Worm (Caenorhabditis elegans): ENCODE results near the gene F32D8.8.

F32D8.8 gene

DNA sequence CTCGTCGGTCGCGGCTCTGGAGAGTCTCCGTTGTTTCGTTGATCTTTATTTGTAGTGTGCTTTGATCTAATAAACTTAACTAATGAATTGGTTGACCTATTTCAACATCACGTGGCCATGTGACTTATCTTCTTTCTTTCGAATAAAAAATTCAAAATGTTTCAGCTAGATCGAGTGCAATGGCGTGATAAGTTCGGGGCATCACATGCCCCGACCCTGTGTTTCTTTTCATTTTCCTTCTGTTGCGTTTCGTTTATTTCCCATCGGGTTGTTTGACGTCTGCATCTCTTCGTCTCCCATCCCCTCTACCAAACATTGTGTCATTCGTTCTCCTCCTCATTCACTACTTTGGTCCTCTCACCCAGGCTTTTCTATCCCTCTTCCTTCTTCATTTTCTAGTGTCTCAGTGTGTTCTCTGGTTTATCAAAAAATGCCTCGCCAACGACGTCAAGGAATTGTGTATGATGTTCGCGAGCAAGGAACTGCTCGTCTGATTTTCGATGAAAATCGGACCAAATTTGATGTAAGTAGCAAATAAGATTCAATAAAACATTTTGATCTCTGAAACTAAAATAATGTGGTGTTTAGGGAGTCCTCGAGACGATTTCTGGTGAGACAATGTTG lies 49.2 kb upstream of the F32D8.8 start, which contains the start of gene F17C11.4 (continued):
- peak; percentile 19 for TF ChIP-seq nfya-1 (tag; optimal IDR thresholded peaks at IDR 0.05)

DNA sequence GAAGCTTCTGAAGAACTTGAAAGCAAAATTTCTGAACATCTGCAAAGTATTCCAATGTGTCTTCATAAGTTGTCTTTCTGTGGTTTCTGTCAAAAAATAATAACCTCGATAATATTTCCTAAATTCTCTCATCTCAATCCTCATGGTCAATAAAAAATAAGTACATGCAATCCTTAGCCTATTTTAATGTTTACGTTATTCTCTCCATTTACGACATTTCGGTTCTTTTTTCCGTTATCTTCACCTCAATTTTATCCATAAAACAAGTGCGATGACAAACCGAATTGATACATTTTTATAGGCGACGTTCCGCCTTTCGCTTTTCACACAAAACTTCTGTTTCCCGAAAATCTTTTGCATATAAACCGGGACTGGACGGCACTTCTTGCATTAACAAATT lies 46.9 kb upstream of the F32D8.8 start, which contains the start of gene col-153:
Gene col-153, plus strand, starts transcription at position 301 of the 400 bp plus-strand sequence.
- no peak for TF ChIP-seq ttx-3 (tag; optimal IDR thresholded peaks at IDR 0.05)
- no peak for TF ChIP-seq ceh-34 (tag; optimal IDR thresholded peaks at IDR 0.05)
- TF ChIP-seq nhr-232 (tag; optimal IDR thresholded peaks at IDR 0.05) = no peak
- no peak for TF ChIP-seq ceh-14 (tag; optimal IDR thresholded peaks at IDR 0.05)
- TF ChIP-seq elt-4 (tag; optimal IDR thresholded peaks at IDR 0.05) = no peak
- no peak for TF ChIP-seq ceh-18 (tag; optimal IDR thresholded peaks at IDR 0.05)
- no peak for TF ChIP-seq K09A11.1 (tag; optimal IDR thresholded peaks at IDR 0.05; ENCODE audit: insufficient read depth)
- no peak for TF ChIP-seq ahr-1 (tag; optimal IDR thresholded peaks at IDR 0.05)
- no peak for TF ChIP-seq pag-3 (tag; optimal IDR thresholded peaks at IDR 0.05; ENCODE audit: borderline replicate concordance)
- TF ChIP-seq fkh-10 (GFP tag; optimal IDR thresholded peaks at IDR 0.05) = no peak
- no peak for TF ChIP-seq sox-4 (tag; optimal IDR thresholded peaks at IDR 0.05)
- no peak for TF ChIP-seq nhr-11 (tag; optimal IDR thresholded peaks at IDR 0.05)
- TF ChIP-seq sdc-2 (tag; optimal IDR thresholded peaks at IDR 0.05) = no peak
- no peak for TF ChIP-seq mec-3 (tag; optimal IDR thresholded peaks at IDR 0.05; ENCODE audit: borderline replicate concordance)

DNA sequence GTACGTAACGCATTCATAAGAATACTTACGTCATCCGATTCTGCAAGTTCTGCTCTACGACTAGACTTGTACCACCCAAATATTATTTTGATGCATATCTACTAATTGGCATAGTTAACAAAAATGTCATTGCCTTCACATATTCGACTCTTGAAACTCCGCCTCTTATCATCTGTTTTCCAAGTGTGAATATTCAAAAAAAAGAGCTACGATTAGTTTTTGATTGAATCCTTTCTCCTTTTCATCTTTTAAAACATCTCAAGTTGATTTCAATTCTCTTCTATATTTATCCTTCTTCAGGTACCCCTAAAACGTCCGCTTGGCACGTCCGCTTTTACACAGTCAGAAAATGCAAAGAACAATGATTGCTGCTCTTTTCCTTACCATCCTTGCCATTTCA lies 45.3 kb upstream of the F32D8.8 start, which contains the start of gene F17C11.2:
Gene F17C11.2, plus strand, starts transcription at position 301 of the 400 bp plus-strand sequence.
- TF ChIP-seq nhr-11 (tag; optimal IDR thresholded peaks at IDR 0.05) (no peak), fkh-6 (tag; optimal IDR thresholded peaks at IDR 0.05) (no peak), tbx-2 (tag; optimal IDR thresholded peaks at IDR 0.05) (no peak), dmd-4 (tag; optimal IDR thresholded peaks at IDR 0.05; ENCODE audit: borderline replicate concordance) (no peak), ceh-34 (tag; optimal IDR thresholded peaks at IDR 0.05) (no peak), hlh-13 (GFP tag; optimal IDR thresholded peaks at IDR 0.05) (no peak), fax-1 (tag; optimal IDR thresholded peaks at IDR 0.05) (no peak), mec-3 (tag; optimal IDR thresholded peaks at IDR 0.05; ENCODE audit: borderline replicate concordance) (no peak), F13H6.1 (tag; optimal IDR thresholded peaks at IDR 0.05) (no peak), tbx-7 (tag; optimal IDR thresholded peaks at IDR 0.05) (no peak), lim-6 (tag; optimal IDR thresholded peaks at IDR 0.05) (no peak), ceh-9 (tag; optimal IDR thresholded peaks at IDR 0.05) (no peak), C08G9.2 (tag; optimal IDR thresholded peaks at IDR 0.05) (no peak), nhr-232 (tag; optimal IDR thresholded peaks at IDR 0.05) (no peak), ceh-2 (tag; optimal IDR thresholded peaks at IDR 0.05) (no peak), K02D7.2 (tag; optimal IDR thresholded peaks at IDR 0.05) (no peak)

DNA sequence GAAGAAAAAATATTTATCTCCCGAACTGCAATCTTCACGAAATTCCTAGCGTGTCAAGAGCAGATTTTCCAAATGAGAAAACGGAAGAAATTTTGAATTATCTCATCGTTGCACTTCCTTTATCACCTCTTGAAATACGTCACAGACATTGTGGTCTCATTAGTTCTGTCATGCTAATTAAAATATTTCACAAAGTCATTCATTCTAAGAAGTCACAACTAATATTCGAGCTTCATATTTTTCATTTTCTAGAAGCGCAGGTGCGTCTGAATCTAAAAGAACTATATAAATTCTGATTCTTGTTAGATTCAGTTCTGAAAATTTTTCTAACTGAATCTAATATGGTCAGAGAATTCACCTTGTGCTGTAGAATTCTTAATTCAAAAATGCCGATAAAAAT lies 44.6 kb upstream of the F32D8.8 start:
- no peak for TF ChIP-seq hlh-8 (tag; optimal IDR thresholded peaks at IDR 0.05)

DNA sequence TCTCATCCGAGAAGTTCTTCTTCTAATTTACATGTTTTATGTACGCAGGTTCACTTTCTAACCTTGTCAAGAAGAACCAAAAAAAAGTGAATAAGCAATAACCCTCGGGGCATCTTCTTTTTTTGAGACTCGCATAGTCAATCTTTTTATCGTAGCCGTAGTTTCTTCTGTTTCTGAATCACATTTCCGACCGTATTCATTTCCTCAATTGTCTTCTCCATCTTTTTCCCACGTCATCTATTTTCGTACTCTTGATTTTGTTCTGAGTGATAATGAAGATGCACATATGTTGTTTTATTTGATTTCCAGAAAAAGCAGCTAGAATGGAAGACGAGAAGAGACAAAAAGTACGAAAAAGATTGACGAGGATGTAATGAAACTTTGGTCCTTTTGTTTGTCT lies 42.3 kb upstream of the F32D8.8 start:
- TF ChIP-seq sox-4 (tag; optimal IDR thresholded peaks at IDR 0.05) (no peak), unc-42 (tag; optimal IDR thresholded peaks at IDR 0.05) (peak; percentile 57), rnt-1 (tag; optimal IDR thresholded peaks at IDR 0.05) (no peak)

DNA sequence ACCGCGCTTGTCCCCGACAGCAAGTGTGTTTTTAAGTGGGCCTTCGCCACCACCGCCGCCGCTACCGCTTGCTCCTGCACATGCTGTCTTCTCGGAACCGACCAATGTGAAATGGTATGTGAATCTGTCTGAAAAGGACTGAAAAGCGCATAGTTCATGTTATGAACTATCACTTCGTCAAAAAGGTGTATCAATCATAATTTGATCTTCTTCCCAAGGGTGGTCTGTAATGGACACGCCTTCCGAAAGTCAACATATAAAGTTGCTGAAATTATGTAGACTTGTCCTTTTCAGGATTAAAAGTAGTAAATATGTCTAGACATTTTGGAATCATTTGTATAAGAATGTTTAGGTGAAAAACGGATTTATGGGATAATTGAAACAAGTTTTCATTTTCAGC lies 39.6 kb upstream of the F32D8.8 start, which contains the start of gene zip-9:
Gene zip-9, plus strand, starts transcription at position 301 of the 400 bp plus-strand sequence.
- no peak for TF ChIP-seq pag-3 (tag; optimal IDR thresholded peaks at IDR 0.05; ENCODE audit: borderline replicate concordance)

DNA sequence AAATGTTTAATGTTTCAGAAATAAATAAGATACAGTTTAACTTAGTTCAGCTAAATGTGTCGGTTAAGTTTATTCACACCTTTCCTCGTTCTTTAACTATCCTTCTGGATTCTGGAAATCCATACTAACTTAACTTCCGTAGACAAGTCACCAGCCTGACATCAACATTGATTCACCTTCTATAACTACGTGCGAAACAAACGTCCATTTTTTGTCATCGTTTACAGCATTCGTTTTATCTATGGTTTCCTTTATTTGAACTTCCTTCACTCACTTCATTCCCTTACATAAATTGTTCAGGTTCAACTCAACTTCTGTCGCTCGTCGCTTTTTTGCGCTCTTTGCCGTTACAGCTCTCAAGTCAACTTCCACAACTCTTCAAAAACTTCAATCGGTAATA lies 38.6 kb upstream of the F32D8.8 start, which contains the start of gene F17C11.26:
Gene F17C11.26, plus strand, starts transcription at position 301 of the 400 bp plus-strand sequence.
- TF ChIP-seq pros-1 (tag; optimal IDR thresholded peaks at IDR 0.05) (no peak), C38D4.7 (GFP tag; optimal IDR thresholded peaks at IDR 0.05) (no peak), pha-2 (tag; optimal IDR thresholded peaks at IDR 0.05) (no peak)
